Fruit fly (Drosophila melanogaster) whole organism, embryonic: ENCODE results near the gene CG11458.

Experiments
- CG10543 ChIP-seq: fragments of 200-800 bp; sonication (Bioruptor generic); optimal IDR thresholded peaks from 3 replicates; lab custom pipeline; 2017; ENCODE audit warnings: missing biosample characterization, mild to moderate bottlenecking, missing genetic modification characterization, moderate library complexity
- CG11398 ChIP-seq: fragments of 200-800 bp; sonication (Bioruptor generic); optimal IDR thresholded peaks from 2 replicates; lab custom pipeline; 2016; ENCODE audit warnings: missing biosample characterization, missing genetic modification characterization
- CG11695 ChIP-seq: fragments of 200-800 bp; sonication (Bioruptor generic); IDR thresholded peaks from 3 replicates; pipeline ENCODE4 v1.3.6; 2022; ENCODE audit warnings: missing biosample characterization, missing genetic modification characterization
- CG12071 ChIP-seq: fragments of 200-800 bp; sonication (Bioruptor generic); optimal IDR thresholded peaks from 3 replicates; lab custom pipeline; 2018; ENCODE audit warnings: missing biosample characterization, mild to moderate bottlenecking, missing genetic modification characterization
- CG12219 ChIP-seq: fragments of 200-800 bp; sonication (Bioruptor generic); optimal IDR thresholded peaks from 3 replicates; lab custom pipeline; 2018; ENCODE audit warnings: missing biosample characterization, mild to moderate bottlenecking, missing genetic modification characterization
- CG13123 ChIP-seq: fragments of 200-800 bp; sonication (Bioruptor generic); optimal IDR thresholded peaks from 2 replicates; lab custom pipeline; 2016; ENCODE audit warnings: missing biosample characterization, missing genetic modification characterization
- CG13624 ChIP-seq: fragments of 200-800 bp; sonication (Bioruptor generic); optimal IDR thresholded peaks from 2 replicates; lab custom pipeline; 2016; ENCODE audit warnings: missing biosample characterization, missing genetic modification characterization
- CG17361 ChIP-seq: fragments of 200-800 bp; sonication (Bioruptor generic); IDR thresholded peaks from 3 replicates; pipeline ENCODE4 v1.3.6; 2022; ENCODE audit warnings: missing biosample characterization, missing genetic modification characterization
- CG1792 ChIP-seq: fragments of 200-800 bp; sonication (Bioruptor generic); optimal IDR thresholded peaks from 2 replicates; lab custom pipeline; 2016; ENCODE audit warnings: missing biosample characterization, missing genetic modification characterization
- CG18262 ChIP-seq: fragments of 200-800 bp; optimal IDR thresholded peaks from 3 replicates; lab custom pipeline; 2019; ENCODE audit warnings: missing biosample characterization, mild to moderate bottlenecking, missing genetic modification characterization, moderate library complexity
- CG2678 ChIP-seq: fragments of 200-800 bp; sonication (Bioruptor generic); optimal IDR thresholded peaks from 3 replicates; lab custom pipeline; 2019; ENCODE audit warnings: missing biosample characterization, mild to moderate bottlenecking, missing genetic modification characterization, moderate library complexity
- CG31224 ChIP-seq: fragments of 200-800 bp; sonication (Bioruptor generic); IDR thresholded peaks from 2 replicates; pipeline ENCODE4 v1.3.6; 2022; ENCODE audit warnings: missing biosample characterization, missing genetic modification characterization
- CG32532 ChIP-seq: fragments of 200-800 bp; sonication (Bioruptor generic); IDR thresholded peaks from 2 replicates; pipeline ENCODE4 v1.3.6; 2022; ENCODE audit warnings: missing biosample characterization, missing genetic modification characterization
- CG33557 ChIP-seq: fragments of 200-800 bp; sonication (Bioruptor generic); optimal IDR thresholded peaks from 2 replicates; lab custom pipeline; 2019; ENCODE audit warnings: missing biosample characterization, mild to moderate bottlenecking, missing genetic modification characterization, moderate library complexity
- CG4854 ChIP-seq: fragments of 200-800 bp; sonication (Bioruptor generic); optimal IDR thresholded peaks from 2 replicates; lab custom pipeline; 2016; ENCODE audit warnings: missing biosample characterization, missing genetic modification characterization, inconsistent platforms
- CG6683 ChIP-seq: fragments of 200-800 bp; sonication (Bioruptor generic); optimal IDR thresholded peaks from 2 replicates; lab custom pipeline; 2017; ENCODE audit warnings: missing biosample characterization, mild to moderate bottlenecking, missing genetic modification characterization, missing genetic modification reagents
- CG7372 ChIP-seq: fragments of 200-800 bp; sonication (Bioruptor generic); IDR thresholded peaks from 2 replicates; pipeline ENCODE4 v1.3.6; 2022; ENCODE audit warnings: missing biosample characterization, missing genetic modification characterization
- Dad ChIP-seq: fragments of 200-800 bp; sonication (Bioruptor generic); optimal IDR thresholded peaks from 3 replicates; lab custom pipeline; 2016; ENCODE audit warnings: missing biosample characterization, missing genetic modification characterization
- Dfd ChIP-seq, 2 experiments: fragments of >200 bp; optimal IDR thresholded peaks; 2 replicates each; lab custom pipeline; 2017; ENCODE audit warnings: missing biosample characterization in 2 of 2, missing genetic modification characterization in 2 of 2
- Dip3 ChIP-seq: fragments of 200-800 bp; sonication (Bioruptor generic); optimal IDR thresholded peaks from 3 replicates; lab custom pipeline; 2016; ENCODE audit warnings: missing biosample characterization, missing genetic modification characterization
- Fer1 ChIP-seq: fragments of 200-800 bp; sonication (Bioruptor generic); optimal IDR thresholded peaks from 2 replicates; lab custom pipeline; 2017; ENCODE audit warnings: missing biosample characterization, mild to moderate bottlenecking, missing genetic modification characterization
- H15 ChIP-seq: fragments of 200-800 bp; sonication (Bioruptor generic); IDR thresholded peaks from 3 replicates; pipeline ENCODE4 v1.3.6; 2022; ENCODE audit warnings: missing biosample characterization, missing genetic modification characterization
- H2.0 ChIP-seq: fragments of 200-800 bp; sonication (Bioruptor generic); IDR thresholded peaks from 2 replicates; pipeline ENCODE4 v1.3.6; 2022; ENCODE audit warnings: missing biosample characterization, missing genetic modification characterization
- Hr51 ChIP-seq, 2 experiments: fragments of 200-800 bp; sonication (Bioruptor generic); optimal IDR thresholded peaks; 2 replicates in 1 of 2; 3 replicates in 1 of 2; lab custom pipeline; 2016 to 2018; ENCODE audit warnings: missing biosample characterization in 2 of 2, missing genetic modification characterization in 2 of 2, mild to moderate bottlenecking in 1 of 2, moderate library complexity in 1 of 2
- MESR4 ChIP-seq: fragments of 200-800 bp; sonication (Bioruptor generic); optimal IDR thresholded peaks from 2 replicates; lab custom pipeline; 2018; ENCODE audit warnings: missing biosample characterization, mild to moderate bottlenecking, missing genetic modification characterization, moderate library complexity
- Meics ChIP-seq: fragments of 200-800 bp; sonication (Bioruptor generic); optimal IDR thresholded peaks from 2 replicates; lab custom pipeline; 2017; ENCODE audit warnings: missing biosample characterization, mild to moderate bottlenecking, missing genetic modification characterization
- Neu2 ChIP-seq: fragments of 200-800 bp; sonication (Bioruptor generic); optimal IDR thresholded peaks from 3 replicates; lab custom pipeline; 2016; ENCODE audit warnings: missing biosample characterization, missing genetic modification characterization, borderline replicate concordance
- Sry-β ChIP-seq: fragments of 200-800 bp; sonication (Bioruptor generic); optimal IDR thresholded peaks from 2 replicates; lab custom pipeline; 2018; ENCODE audit warnings: missing biosample characterization, mild to moderate bottlenecking, missing genetic modification characterization, moderate library complexity
- ap ChIP-seq: fragments of 200-800 bp; sonication (Bioruptor generic); IDR thresholded peaks from 2 replicates; pipeline ENCODE4 v1.3.6; 2022; ENCODE audit warnings: missing biosample characterization, missing genetic modification characterization
- cg ChIP-seq: fragments of 200-800 bp; sonication (Bioruptor generic); optimal IDR thresholded peaks from 3 replicates; lab custom pipeline; 2019; ENCODE audit warnings: missing biosample characterization, mild to moderate bottlenecking, missing genetic modification characterization, moderate library complexity
- corto ChIP-seq: fragments of 200-800 bp; sonication (Bioruptor generic); optimal IDR thresholded peaks from 2 replicates; lab custom pipeline; 2016; ENCODE audit warnings: missing biosample characterization, mild to moderate bottlenecking, missing genetic modification characterization, moderate library complexity
- croc ChIP-seq: fragments of 200-800 bp; sonication (Bioruptor generic); conservative IDR thresholded peaks from 3 replicates; pipeline ENCODE4 v1.3.6; 2022; ENCODE audit warnings: missing biosample characterization, missing genetic modification characterization
- danr ChIP-seq: fragments of 200-800 bp; sonication (Bioruptor generic); IDR thresholded peaks from 2 replicates; pipeline ENCODE4 v1.3.6; 2022; ENCODE audit warnings: missing biosample characterization, missing genetic modification characterization
- dysf ChIP-seq: fragments of 200-800 bp; sonication (Bioruptor generic); IDR thresholded peaks from 3 replicates; pipeline ENCODE4 v1.3.6; 2022; ENCODE audit warnings: missing biosample characterization, missing genetic modification characterization
- en ChIP-seq: fragments of 200-800 bp; sonication (Bioruptor generic); optimal IDR thresholded peaks from 2 replicates; lab custom pipeline; 2016; ENCODE audit warnings: missing biosample characterization, missing genetic modification characterization
- exex ChIP-seq: fragments of 200-800 bp; sonication (Bioruptor generic); optimal IDR thresholded peaks from 4 replicates; lab custom pipeline; 2018; ENCODE audit warnings: missing biosample characterization, mild to moderate bottlenecking, missing genetic modification characterization, moderate library complexity
- fd3F ChIP-seq: fragments of 200-800 bp; sonication (Bioruptor generic); optimal IDR thresholded peaks from 2 replicates; lab custom pipeline; 2018; ENCODE audit warnings: missing biosample characterization, mild to moderate bottlenecking, missing genetic modification characterization, moderate library complexity
- ftz-f1 ChIP-seq: fragments of 200-800 bp; sonication (Bioruptor generic); optimal IDR thresholded peaks from 2 replicates; lab custom pipeline; 2016; ENCODE audit warnings: missing biosample characterization, missing genetic modification characterization
- gem ChIP-seq: fragments of 200-800 bp; sonication (Bioruptor generic); optimal IDR thresholded peaks from 2 replicates; lab custom pipeline; 2019; ENCODE audit warnings: missing biosample characterization, mild to moderate bottlenecking, missing genetic modification characterization, moderate library complexity
- grau ChIP-seq: fragments of 200-800 bp; optimal IDR thresholded peaks from 3 replicates; lab custom pipeline; 2019; ENCODE audit warnings: missing biosample characterization, mild to moderate bottlenecking, missing genetic modification characterization, moderate library complexity
- lmd ChIP-seq: fragments of 200-800 bp; sonication (Bioruptor generic); IDR thresholded peaks from 2 replicates; pipeline ENCODE4 v1.3.6; 2022; ENCODE audit warnings: missing biosample characterization, missing genetic modification characterization
- lola ChIP-seq, 3 experiments: fragments of >200 bp in 2 of 3; fragments of 200-800 bp in 1 of 3; sonication (Bioruptor generic) in 1 of 3; optimal IDR thresholded peaks; 2 replicates each; lab custom pipeline; 2017 to 2019; ENCODE audit warnings: missing biosample characterization in 3 of 3, missing genetic modification characterization in 3 of 3, mild to moderate bottlenecking in 1 of 3, moderate library complexity in 1 of 3
- p53 ChIP-seq: fragments of 200-800 bp; sonication (Bioruptor generic); optimal IDR thresholded peaks from 2 replicates; lab custom pipeline; 2016; ENCODE audit warnings: missing biosample characterization, missing genetic modification characterization
- pb ChIP-seq: fragments of 200-800 bp; sonication (Bioruptor generic); optimal IDR thresholded peaks from 3 replicates; lab custom pipeline; 2016; ENCODE audit warnings: missing biosample characterization, missing genetic modification characterization
- sens ChIP-seq: fragments of 200-800 bp; sonication (Bioruptor generic); peaks from one replicate; lab custom pipeline; 2016; ENCODE audit warnings: missing biosample characterization, missing genetic modification characterization
- sim ChIP-seq: fragments of 200-800 bp; sonication (Bioruptor generic); IDR thresholded peaks from 2 replicates; pipeline ENCODE4 v1.3.6; 2022; ENCODE audit warnings: missing biosample characterization, missing genetic modification characterization
- sima ChIP-seq: fragments of 200-800 bp; sonication (Bioruptor generic); optimal IDR thresholded peaks from 2 replicates; lab custom pipeline; 2016; ENCODE audit warnings: missing biosample characterization, missing genetic modification characterization
- slou ChIP-seq: fragments of 200-800 bp; sonication (Bioruptor generic); optimal IDR thresholded peaks from 3 replicates; lab custom pipeline; 2016; ENCODE audit warnings: missing biosample characterization, missing genetic modification characterization
- sob ChIP-seq: fragments of 200-800 bp; sonication (Bioruptor generic); IDR thresholded peaks from 2 replicates; pipeline ENCODE4 v1.3.6; 2022; ENCODE audit warnings: missing biosample characterization, missing genetic modification characterization
- vvl ChIP-seq: fragments of 200-800 bp; sonication (Bioruptor generic); IDR thresholded peaks from 2 replicates; pipeline ENCODE4 v1.3.6; 2022; ENCODE audit warnings: missing biosample characterization, missing genetic modification characterization

Gene CG11458

DNA sequence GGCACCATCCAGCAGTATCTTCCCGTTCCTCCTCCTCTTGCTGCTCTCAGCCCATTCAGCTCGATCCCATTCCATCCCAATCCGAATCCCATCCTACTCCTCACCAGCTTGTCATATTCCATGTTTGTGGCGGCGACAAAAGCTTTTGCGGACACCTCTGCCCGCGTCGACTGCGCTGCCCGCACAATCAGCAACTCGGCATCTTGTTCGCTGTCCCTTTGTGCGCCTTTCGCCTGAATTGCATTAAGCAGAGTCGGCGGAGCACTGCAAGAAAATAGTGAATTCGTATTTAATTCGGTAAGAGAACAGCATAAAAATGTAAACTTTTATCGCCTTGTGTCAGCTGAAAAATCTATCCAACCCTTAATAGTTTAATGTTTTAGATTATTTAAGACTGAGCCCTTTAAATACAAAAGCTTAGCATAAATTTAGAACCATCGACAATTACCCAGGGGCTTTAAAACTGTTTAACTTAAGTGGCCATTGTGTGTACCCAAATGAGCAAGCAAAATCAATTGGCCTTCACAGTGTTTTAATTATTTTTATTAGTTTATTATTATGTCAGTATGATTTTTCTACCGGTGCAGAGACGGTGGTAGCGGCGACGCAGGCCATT, 45.0 kb downstream of the CG11458 start (continued):
- TF ChIP-seq grau, result peak; percentile 8
- TF ChIP-seq en (GFP tag; lab: Kevin White, UChicago), result no peak
- no peak for TF ChIP-seq pb (GFP tag; lab: Kevin White, UChicago)
- no peak for TF ChIP-seq Dad (GFP tag; lab: Kevin White, UChicago)
- TF ChIP-seq H2.0 (GFP tag; lab: Robert Waterston, UW), result no peak
- no peak for TF ChIP-seq ftz-f1 (GFP tag; lab: Kevin White, UChicago)
- TF ChIP-seq CG4854 (GFP tag; lab: Kevin White, UChicago), result no peak
- TF ChIP-seq CG11695 (GFP tag; lab: Robert Waterston, UW), result no peak
- no peak for TF ChIP-seq Fer1 (GFP tag; lab: Kevin White, UChicago)
- peak; percentile 13; the same call in 1 of the 2 replicates for TF ChIP-seq vvl (GFP tag; lab: Robert Waterston, UW)
- no peak for TF ChIP-seq H15 (GFP tag; lab: Robert Waterston, UW)
- TF ChIP-seq Dip3 (GFP tag; lab: Kevin White, UChicago), result no peak
- TF ChIP-seq cg, result no peak
- no peak for TF ChIP-seq CG10543
- TF ChIP-seq CG6683 (GFP tag; lab: Kevin White, UChicago), result no peak
- peak; percentile 10; the same call in 1 of the 3 replicates for TF ChIP-seq CG17361 (GFP tag; lab: Robert Waterston, UW)
- peak in 1 of 3 experiments; percentile 42 for TF ChIP-seq lola (GFP tag; optimal IDR thresholded peaks at IDR 0.05; lab: Kevin White, UChicago)
- TF ChIP-seq exex (tag; lab: Kevin White, UChicago), result no peak
- no peak for TF ChIP-seq ap (GFP tag; lab: Robert Waterston, UW)
- TF ChIP-seq CG32532 (GFP tag; lab: Robert Waterston, UW), result no peak
- TF ChIP-seq CG33557 (GFP tag; lab: Kevin White, UChicago), result no peak
- no peak for TF ChIP-seq sob (GFP tag; lab: Robert Waterston, UW)
- TF ChIP-seq CG11398 (GFP tag; lab: Kevin White, UChicago), result no peak
- TF ChIP-seq lmd (GFP tag; lab: Robert Waterston, UW), result no peak
- TF ChIP-seq sima (GFP tag; lab: Kevin White, UChicago), result no peak
- TF ChIP-seq danr, result no peak
- TF ChIP-seq MESR4, result no peak
- TF ChIP-seq Sry-β (GFP tag; lab: Kevin White, UChicago), result no peak
- peak in 1 of 2 experiments; percentile 20 for TF ChIP-seq Hr51 (GFP tag; optimal IDR thresholded peaks at IDR 0.05; lab: Kevin White, UChicago)
- TF ChIP-seq CG12071 (GFP tag; lab: Kevin White, UChicago), result no peak
- TF ChIP-seq slou (GFP tag; lab: Kevin White, UChicago), result no peak
- TF ChIP-seq CG31224 (GFP tag; lab: Robert Waterston, UW), result no peak
- no peak for TF ChIP-seq Meics (GFP tag; lab: Kevin White, UChicago)
- TF ChIP-seq CG13624, result no peak
- TF ChIP-seq sens (GFP tag; lab: Kevin White, UChicago), result peak; percentile 52
- TF ChIP-seq Dfd (GFP tag; optimal IDR thresholded peaks at IDR 0.05; lab: Kevin White, UChicago), result no peak
- TF ChIP-seq fd3F (GFP tag; lab: Kevin White, UChicago), result no peak
- TF ChIP-seq croc (GFP tag; lab: Robert Waterston, UW), result peak; percentile 12; the same call in 1 of the 3 replicates
- peak; percentile 50 for TF ChIP-seq CG18262 (tag; lab: Kevin White, UChicago)
- TF ChIP-seq corto, result peak; percentile 54
- TF ChIP-seq CG7372, result no peak
- no peak for TF ChIP-seq dysf (GFP tag; lab: Robert Waterston, UW)
- TF ChIP-seq CG1792, result no peak
- peak; percentile 9 for TF ChIP-seq CG2678
- no peak for TF ChIP-seq p53 (GFP tag; lab: Kevin White, UChicago)
- TF ChIP-seq Neu2, result no peak
- TF ChIP-seq sim (GFP tag; lab: Robert Waterston, UW), result no peak
- TF ChIP-seq gem, result peak; percentile 64
- TF ChIP-seq CG12219, result no peak
- TF ChIP-seq CG13123 (GFP tag; lab: Kevin White, UChicago), result no peak
